Worm (Caenorhabditis elegans) whole organism, midembryonic: ENCODE data around the gene spp-11.

ENCODE experiments used
- klf-2 ChIP-seq: fragments of 200-800 bp; sonication (Bioruptor generic); conservative IDR thresholded peaks from 2 replicates; pipeline ENCODE4 v1.3.6; 2022; ENCODE audit warnings: missing genetic modification reagents, missing genetic modification characterization, missing compliant biosample characterization
- med-1 ChIP-seq: sonication (generic microtip); optimal IDR thresholded peaks from 2 replicates; lab custom pipeline; 2017; ENCODE audit warnings: missing genetic modification characterization, mild to moderate bottlenecking, missing compliant biosample characterization, antibody characterized with exemption, missing genetic modification reagents; ENCODE audit not compliant: insufficient read depth
- ztf-23 ChIP-seq: fragments of 200-800 bp; sonication (Bioruptor generic); IDR thresholded peaks from 2 replicates; pipeline ENCODE4 v1.3.6; 2022; ENCODE audit warnings: missing genetic modification reagents, missing genetic modification characterization, missing compliant biosample characterization

DNA sequence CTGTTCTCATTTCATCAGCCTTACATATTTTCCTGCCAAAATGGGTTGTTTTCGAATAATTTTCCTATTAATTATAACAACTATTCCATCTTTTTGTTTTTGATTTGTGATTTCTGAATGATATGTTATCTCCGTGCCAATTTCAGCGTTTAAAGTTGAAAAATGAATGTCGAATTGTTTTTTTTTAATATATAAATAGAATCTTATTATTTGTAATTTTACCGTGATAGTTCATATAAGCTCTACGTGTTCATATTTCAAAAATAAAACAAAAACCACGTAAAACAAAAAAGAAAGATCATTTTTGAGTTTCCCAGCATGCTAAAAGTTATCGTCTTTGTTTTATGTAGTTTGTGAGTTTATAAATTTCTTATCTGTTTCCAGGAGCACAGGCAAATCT lies 36.5 kb upstream of the spp-11 start, which contains the start of gene K06A1.2:
- TF ChIP-seq med-1 (GFP tag; lab: Kevin White, UChicago) (no peak), ztf-23 (GFP tag; lab: Robert Waterston, UW) (no peak), klf-2 (GFP tag; lab: Robert Waterston, UW) (no peak)
